Fruit fly (Drosophila melanogaster) whole organism: Measurements from ENCODE around the gene CG12674.

Source experiments
- CG8478 ChIP-seq: fragments of >200 bp; optimal IDR thresholded peaks from 2 replicates; lab custom pipeline; 2018; ENCODE audit warnings: inconsistent platforms
- Dll ChIP-seq: fragments of >200 bp; optimal IDR thresholded peaks from 2 replicates; lab custom pipeline; 2017
- EcR ChIP-seq, 2 experiments: fragments of >200 bp; optimal IDR thresholded peaks; 2 replicates each; lab custom pipeline; 2017; ENCODE audit warnings: missing biosample characterization in 2 of 2, missing genetic modification characterization in 2 of 2, missing genetic modification reagents in 2 of 2
- pan ChIP-seq: fragments of >200 bp; optimal IDR thresholded peaks from 2 replicates; lab custom pipeline; 2017
- psq ChIP-seq: fragments of >200 bp; optimal IDR thresholded peaks from 2 replicates; lab custom pipeline; 2017
- usp ChIP-seq: fragments of >200 bp; optimal IDR thresholded peaks from 2 replicates; lab custom pipeline; 2017; ENCODE audit warnings: missing biosample characterization, missing genetic modification characterization, mixed read lengths

DNA sequence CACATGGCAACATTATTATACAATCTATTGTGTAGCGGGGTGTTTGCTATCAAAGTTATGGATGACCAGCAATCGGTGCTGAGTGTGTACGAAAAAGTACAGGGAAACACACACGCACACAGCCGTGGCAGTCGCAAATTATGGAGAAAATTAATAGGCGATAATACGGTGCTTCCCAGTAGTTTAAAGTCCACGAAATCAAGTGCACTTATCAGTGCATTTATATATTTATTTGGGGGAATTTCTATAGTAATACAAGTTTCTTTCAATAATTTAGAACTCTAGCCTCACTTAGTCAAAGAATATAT, 40.8 kb upstream of the CG12674 start:
- TF ChIP-seq pan (lab: Kevin White, UChicago) (no peak), usp (GFP tag; lab: Kevin White, UChicago) (no peak), psq (lab: Kevin White, UChicago) (no peak), EcR (GFP tag; optimal IDR thresholded peaks at IDR 0.05; lab: Kevin White, UChicago) (no peak), Dll (lab: Kevin White, UChicago) (no peak), CG8478 (no peak)
